Fruit fly (Drosophila melanogaster) whole organism, embryonic: ENCODE measurements around the gene CG15638.

Experiments used
- Atf3 ChIP-seq: fragments of 200-800 bp; sonication (Bioruptor generic); optimal IDR thresholded peaks from 3 replicates; lab custom pipeline; 2016; ENCODE audit warnings: missing biosample characterization, missing genetic modification characterization
- Awh ChIP-seq: fragments of 200-800 bp; sonication (Bioruptor generic); IDR thresholded peaks from 2 replicates; pipeline ENCODE4, ENCODE4 v1.3.6; 2022; ENCODE audit warnings: missing biosample characterization, missing genetic modification characterization
- BtbVII ChIP-seq: fragments of 200-800 bp; sonication (Bioruptor generic); optimal IDR thresholded peaks from 3 replicates; lab custom pipeline; 2017; ENCODE audit warnings: missing biosample characterization, mild to moderate bottlenecking, missing genetic modification characterization
- CG10979 ChIP-seq: fragments of 200-800 bp; sonication (Bioruptor generic); optimal IDR thresholded peaks from 2 replicates; lab custom pipeline; 2018; ENCODE audit warnings: missing biosample characterization, mild to moderate bottlenecking, missing genetic modification characterization, moderate library complexity
- CG15073 ChIP-seq: fragments of 200-800 bp; sonication (Bioruptor generic); optimal IDR thresholded peaks from 2 replicates; lab custom pipeline; 2016; ENCODE audit warnings: missing biosample characterization, missing genetic modification characterization
- CG15269 ChIP-seq: fragments of 200-800 bp; sonication (Bioruptor generic); optimal IDR thresholded peaks from 2 replicates; lab custom pipeline; 2018; ENCODE audit warnings: missing biosample characterization, mild to moderate bottlenecking, missing genetic modification characterization, moderate library complexity
- CG15479 ChIP-seq: fragments of 200-800 bp; sonication (Bioruptor generic); optimal IDR thresholded peaks from 3 replicates; lab custom pipeline; 2019; ENCODE audit warnings: missing biosample characterization, mild to moderate bottlenecking, missing genetic modification characterization, moderate library complexity
- CG16863 ChIP-seq: fragments of 200-800 bp; sonication (Bioruptor generic); optimal IDR thresholded peaks from 3 replicates; lab custom pipeline; 2016; ENCODE audit warnings: missing biosample characterization, missing genetic modification characterization
- CG2116 ChIP-seq: fragments of 200-800 bp; sonication (Bioruptor generic); optimal IDR thresholded peaks from 3 replicates; lab custom pipeline; 2018; ENCODE audit warnings: missing biosample characterization, mild to moderate bottlenecking, missing genetic modification characterization
- CG2712 ChIP-seq: fragments of 200-800 bp; optimal IDR thresholded peaks from 3 replicates; lab custom pipeline; 2019; ENCODE audit warnings: missing biosample characterization, mild to moderate bottlenecking, missing genetic modification characterization, moderate library complexity
- CG4328 ChIP-seq: fragments of 200-800 bp; sonication (Bioruptor generic); optimal IDR thresholded peaks from 3 replicates; lab custom pipeline; 2017; ENCODE audit warnings: missing biosample characterization, missing genetic modification reagents, missing genetic modification characterization
- CG4730 ChIP-seq: fragments of 200-800 bp; sonication (Bioruptor generic); IDR thresholded peaks from 2 replicates; pipeline ENCODE4 v1.3.6; 2022; ENCODE audit warnings: missing biosample characterization, missing genetic modification characterization
- CG4820 ChIP-seq: fragments of 200-800 bp; sonication (Bioruptor generic); optimal IDR thresholded peaks from 3 replicates; lab custom pipeline; 2016; ENCODE audit warnings: missing biosample characterization, missing genetic modification characterization
- CG4854 ChIP-seq: fragments of 200-800 bp; sonication (Bioruptor generic); optimal IDR thresholded peaks from 2 replicates; lab custom pipeline; 2016; ENCODE audit warnings: missing biosample characterization, missing genetic modification characterization, inconsistent platforms
- CG6689 ChIP-seq: fragments of 200-800 bp; sonication (Bioruptor generic); IDR thresholded peaks from 2 replicates; pipeline ENCODE4 v1.3.6; 2022; ENCODE audit warnings: missing biosample characterization, missing genetic modification characterization
- CG7786 ChIP-seq: fragments of 200-800 bp; sonication (Bioruptor generic); optimal IDR thresholded peaks from 2 replicates; lab custom pipeline; 2016; ENCODE audit warnings: missing biosample characterization, missing genetic modification characterization
- Camta ChIP-seq: fragments of 200-800 bp; sonication (Bioruptor generic); optimal IDR thresholded peaks from 2 replicates; lab custom pipeline; 2016; ENCODE audit warnings: missing biosample characterization, missing genetic modification characterization
- Doc3 ChIP-seq: fragments of 200-800 bp; sonication (Bioruptor generic); IDR thresholded peaks from 3 replicates; pipeline ENCODE4 v1.3.6; 2022; ENCODE audit warnings: missing biosample characterization, missing genetic modification characterization; ENCODE audit not compliant: partially characterized antibody
- GATAe ChIP-seq: fragments of 200-800 bp; sonication (Bioruptor generic); conservative IDR thresholded peaks from 2 replicates; pipeline ENCODE4 v1.3.6; 2022; ENCODE audit warnings: missing biosample characterization, missing genetic modification characterization
- HLHmδ ChIP-seq: fragments of 200-800 bp; sonication (Bioruptor generic); optimal IDR thresholded peaks from 2 replicates; lab custom pipeline; 2018; ENCODE audit warnings: missing biosample characterization, mild to moderate bottlenecking, missing genetic modification characterization, moderate library complexity
- HmgD ChIP-seq: fragments of 200-800 bp; sonication (Bioruptor generic); optimal IDR thresholded peaks from 3 replicates; lab custom pipeline; 2016; ENCODE audit warnings: missing biosample characterization, missing genetic modification characterization
- Lpt ChIP-seq: fragments of >200 bp; optimal IDR thresholded peaks from 2 replicates; lab custom pipeline; 2018; ENCODE audit warnings: missing biosample characterization, missing genetic modification characterization
- Med ChIP-seq: fragments of 200-800 bp; sonication (Bioruptor generic); peaks from one replicate; lab custom pipeline; 2016; ENCODE audit warnings: missing biosample characterization, missing genetic modification characterization, mild to moderate bottlenecking, inconsistent platforms, moderate library complexity
- NK7.1 ChIP-seq: fragments of 200-800 bp; sonication (Bioruptor generic); optimal IDR thresholded peaks from 3 replicates; lab custom pipeline; 2016; ENCODE audit warnings: missing biosample characterization, missing genetic modification characterization
- Poxn ChIP-seq: fragments of 200-800 bp; sonication (Bioruptor generic); IDR thresholded peaks from 2 replicates; pipeline ENCODE4 v1.3.6; 2022; ENCODE audit warnings: missing biosample characterization, missing genetic modification characterization
- Sin3A ChIP-seq: fragments of >200 bp; optimal IDR thresholded peaks from 2 replicates; lab custom pipeline; 2018
- Usf ChIP-seq: fragments of 200-800 bp; sonication (Bioruptor generic); optimal IDR thresholded peaks from 2 replicates; lab custom pipeline; 2017; ENCODE audit warnings: missing genotype, missing biosample characterization, missing genetic modification characterization
- amos ChIP-seq: fragments of 200-800 bp; sonication (Bioruptor generic); IDR thresholded peaks from 2 replicates; pipeline ENCODE4 v1.3.6; 2022; ENCODE audit warnings: missing biosample characterization, missing genetic modification characterization; ENCODE audit not compliant: partially characterized antibody
- ap ChIP-seq: fragments of 200-800 bp; sonication (Bioruptor generic); IDR thresholded peaks from 2 replicates; pipeline ENCODE4 v1.3.6; 2022; ENCODE audit warnings: missing biosample characterization, missing genetic modification characterization
- bsh ChIP-seq, 2 experiments: fragments of 200-800 bp; sonication (Bioruptor generic); optimal IDR thresholded peaks; 2 replicates each; lab custom pipeline; 2017 to 2018; ENCODE audit warnings: mild to moderate bottlenecking in 2 of 2, missing biosample characterization in 2 of 2, missing genetic modification characterization in 2 of 2, moderate library complexity in 1 of 2
- cg ChIP-seq: fragments of 200-800 bp; sonication (Bioruptor generic); optimal IDR thresholded peaks from 3 replicates; lab custom pipeline; 2019; ENCODE audit warnings: missing biosample characterization, mild to moderate bottlenecking, missing genetic modification characterization, moderate library complexity
- crol ChIP-seq: fragments of 200-800 bp; sonication (Bioruptor generic); IDR thresholded peaks from 2 replicates; pipeline ENCODE4 v1.3.6; 2022; ENCODE audit warnings: missing biosample characterization, missing genetic modification characterization
- cwo ChIP-seq: fragments of 200-800 bp; sonication (Bioruptor generic); optimal IDR thresholded peaks from 3 replicates; lab custom pipeline; 2017; ENCODE audit warnings: missing biosample characterization, missing genetic modification characterization, mild to moderate bottlenecking, moderate library complexity, missing genetic modification reagents
- gfzf ChIP-seq: fragments of 200-800 bp; sonication (Bioruptor generic); optimal IDR thresholded peaks from 2 replicates; lab custom pipeline; 2016; ENCODE audit warnings: missing biosample characterization, mild to moderate bottlenecking, missing genetic modification characterization, moderate library complexity
- hkb ChIP-seq, 2 experiments: fragments of 200-800 bp in 1 of 2; fragments of >200 bp in 1 of 2; sonication (Bioruptor generic) in 1 of 2; IDR thresholded peaks in 1 of 2; optimal IDR thresholded peaks in 1 of 2; 2 replicates each; pipeline versions ENCODE4 v1.3.6 to Lab custom; 2017 to 2022; ENCODE audit warnings: missing biosample characterization in 1 of 2, missing genetic modification characterization in 1 of 2
- jing ChIP-seq: fragments of 200-800 bp; sonication (Bioruptor generic); optimal IDR thresholded peaks from 2 replicates; lab custom pipeline; 2018; ENCODE audit warnings: missing biosample characterization, mild to moderate bottlenecking, missing genetic modification characterization
- kah ChIP-seq: fragments of 200-800 bp; sonication (Bioruptor generic); optimal IDR thresholded peaks from 2 replicates; lab custom pipeline; 2018; ENCODE audit warnings: missing biosample characterization, mild to moderate bottlenecking, missing genetic modification characterization
- ken ChIP-seq: fragments of 200-800 bp; sonication (Bioruptor generic); IDR thresholded peaks from 3 replicates; pipeline ENCODE4 v1.3.6; 2022; ENCODE audit warnings: missing biosample characterization, missing genetic modification characterization
- klu ChIP-seq: fragments of 200-800 bp; sonication (Bioruptor generic); IDR thresholded peaks from 2 replicates; pipeline ENCODE4 v1.3.6; 2022; ENCODE audit warnings: missing biosample characterization, missing genetic modification characterization
- kni ChIP-seq: fragments of 200-800 bp; sonication (Bioruptor generic); optimal IDR thresholded peaks from 3 replicates; lab custom pipeline; 2017; ENCODE audit warnings: mild to moderate bottlenecking, missing biosample characterization, missing genetic modification reagents, missing genetic modification characterization
- maf-S ChIP-seq: fragments of 200-800 bp; sonication (Bioruptor generic); optimal IDR thresholded peaks from 2 replicates; lab custom pipeline; 2016; ENCODE audit warnings: missing biosample characterization, missing genetic modification characterization
- nom ChIP-seq: fragments of 200-800 bp; sonication (Bioruptor generic); optimal IDR thresholded peaks from 2 replicates; lab custom pipeline; 2017; ENCODE audit warnings: missing biosample characterization, missing genetic modification characterization, mild to moderate bottlenecking, moderate library complexity, missing genetic modification reagents
- pan ChIP-seq, 4 experiments: fragments of >200 bp in 3 of 4; fragments of 200-800 bp in 1 of 4; sonication (Bioruptor generic) in 1 of 4; optimal IDR thresholded peaks in 3 of 4; IDR thresholded peaks in 1 of 4; 2 replicates each; pipeline versions ENCODE4 v1.3.6 to Lab custom; 2017 to 2022; ENCODE audit warnings: missing biosample characterization in 2 of 4, missing genetic modification characterization in 2 of 4, mixed read lengths in 1 of 4
- pfk ChIP-seq: fragments of 200-800 bp; sonication (Bioruptor generic); optimal IDR thresholded peaks from 2 replicates; lab custom pipeline; 2018; ENCODE audit warnings: missing biosample characterization, mild to moderate bottlenecking, missing genetic modification characterization, moderate library complexity
- pnt ChIP-seq: fragments of 200-800 bp; sonication (Bioruptor generic); optimal IDR thresholded peaks from 3 replicates; lab custom pipeline; 2016; ENCODE audit warnings: missing biosample characterization, missing genetic modification characterization
- schlank ChIP-seq: fragments of 200-800 bp; sonication (Bioruptor generic); optimal IDR thresholded peaks from 2 replicates; lab custom pipeline; 2018; ENCODE audit warnings: missing biosample characterization, mild to moderate bottlenecking, missing genetic modification characterization
- shn ChIP-seq: fragments of 200-800 bp; sonication (Bioruptor generic); optimal IDR thresholded peaks from 3 replicates; lab custom pipeline; 2016; ENCODE audit warnings: missing biosample characterization, missing genetic modification characterization
- so ChIP-seq: fragments of 200-800 bp; sonication (Bioruptor generic); IDR thresholded peaks from 3 replicates; pipeline ENCODE4 v1.3.6; 2022; ENCODE audit warnings: missing biosample characterization, missing genetic modification characterization
- sr ChIP-seq: fragments of 200-800 bp; sonication (Bioruptor generic); IDR thresholded peaks from 3 replicates; pipeline ENCODE4 v1.3.6; 2022; ENCODE audit warnings: missing biosample characterization, missing genetic modification characterization
- tin ChIP-seq: fragments of 200-800 bp; sonication (Bioruptor generic); optimal IDR thresholded peaks from 3 replicates; lab custom pipeline; 2016; ENCODE audit warnings: missing biosample characterization, missing genetic modification characterization

Gene CG15638

dm6 chr2L:13571791-13572451 is 36.3 kb upstream of the CG15638 start (continued):
- TF ChIP-seq GATAe (no peak), crol (GFP tag; lab: Robert Waterston, UW) (peak; percentile 86), NK7.1 (no peak), CG4820 (no peak), CG2116 (no peak), CG10979 (tag; lab: Kevin White, UChicago) (peak; percentile 15), kni (GFP tag; lab: Kevin White, UChicago) (no peak), Med (GFP tag; lab: Kevin White, UChicago) (no peak), ken (no peak), klu (GFP tag; lab: Robert Waterston, UW) (no peak), CG15479 (GFP tag; lab: Kevin White, UChicago) (no peak), Awh (GFP tag; lab: Robert Waterston, UW) (no peak), gfzf (no peak), sr (GFP tag; lab: Robert Waterston, UW) (no peak), CG4854 (GFP tag; lab: Kevin White, UChicago) (no peak), pan (optimal IDR thresholded peaks at IDR 0.05; lab: Kevin White, UChicago) (no peak), pan (GFP tag; optimal IDR thresholded peaks at IDR 0.05 in 1 of 2, IDR thresholded peaks at IDR 0.05 in 1 of 2) (peak in 1 of 2 experiments; percentile 20), CG6689 (GFP tag; lab: Robert Waterston, UW) (peak; percentile 50), Doc3 (GFP tag; lab: Robert Waterston, UW) (no peak), BtbVII (no peak), ap (GFP tag; lab: Robert Waterston, UW) (no peak), bsh (GFP tag; optimal IDR thresholded peaks at IDR 0.05; lab: Kevin White, UChicago) (peak in 1 of 2 experiments; percentile 51), Sin3A (lab: Kevin White, UChicago) (no peak), cg (GFP tag; lab: Kevin White, UChicago) (no peak), shn (no peak), HmgD (no peak), maf-S (GFP tag; lab: Kevin White, UChicago) (no peak), CG2712 (tag; lab: Kevin White, UChicago) (peak; percentile 50), CG4328 (GFP tag; lab: Kevin White, UChicago) (no peak), Poxn (GFP tag; lab: Robert Waterston, UW) (no peak), pfk (GFP tag; lab: Kevin White, UChicago) (no peak), hkb (optimal IDR thresholded peaks at IDR 0.05; lab: Kevin White, UChicago) (no peak), hkb (GFP tag; IDR thresholded peaks at IDR 0.05; lab: Robert Waterston, UW) (no peak), CG15269 (tag; lab: Kevin White, UChicago) (peak; percentile 38), amos (no peak), Lpt (no peak), CG15073 (GFP tag; lab: Kevin White, UChicago) (no peak), CG7786 (GFP tag; lab: Kevin White, UChicago) (no peak), pnt (GFP tag; lab: Kevin White, UChicago) (no peak), so (GFP tag; lab: Robert Waterston, UW) (no peak), Usf (GFP tag; lab: Kevin White, UChicago) (no peak), CG16863 (GFP tag; lab: Kevin White, UChicago) (no peak), CG4730 (GFP tag; lab: Robert Waterston, UW) (no peak), tin (GFP tag; lab: Kevin White, UChicago) (no peak), schlank (tag; lab: Kevin White, UChicago) (no peak), Camta (GFP tag; lab: Kevin White, UChicago) (no peak), HLHmδ (no peak), nom (GFP tag; lab: Kevin White, UChicago) (no peak), Atf3 (GFP tag; lab: Kevin White, UChicago) (no peak), kah (GFP tag; lab: Kevin White, UChicago) (no peak), jing (no peak), cwo (no peak)
